Fruit fly (Drosophila melanogaster): Measurements from ENCODE around the gene CG42523.

The CG42523 gene

dm6 chr2L:4810044-4810609 lies 47.4 kb downstream of the CG42523 start (continued):
- peak; percentile 34 for TF ChIP-seq CG18262 (tag; optimal IDR thresholded peaks at IDR 0.05)
- TF ChIP-seq Med (GFP tag): peak; percentile 90
- TF ChIP-seq prd (optimal IDR thresholded peaks at IDR 0.05): no peak
- peak; percentile 26; the same call in 1 of the 3 replicates for TF ChIP-seq prd (GFP tag; IDR thresholded peaks at IDR 0.05)
- no peak for TF ChIP-seq CG6175 (GFP tag; IDR thresholded peaks at IDR 0.05)
- peak; percentile 13 for TF ChIP-seq shn (GFP tag; optimal IDR thresholded peaks at IDR 0.05)
- peak; percentile 64 for TF ChIP-seq CG17829 (tag; optimal IDR thresholded peaks at IDR 0.05)
- peak; percentile 100 for TF ChIP-seq CG10321 (GFP tag; IDR thresholded peaks at IDR 0.05)
- peak; percentile 65 for TF ChIP-seq caup (GFP tag; optimal IDR thresholded peaks at IDR 0.05; ENCODE audit: severe bottlenecking)
- no peak for TF ChIP-seq ac (GFP tag; optimal IDR thresholded peaks at IDR 0.05)
- peak; percentile 14 for TF ChIP-seq exex (tag; optimal IDR thresholded peaks at IDR 0.05)
- peak; percentile 6 for TF ChIP-seq Oli (tag; optimal IDR thresholded peaks at IDR 0.05)
- peak in 1 of 3 experiments; percentile 91 for TF ChIP-seq Stat92E (GFP tag; optimal IDR thresholded peaks at IDR 0.05)
- TF ChIP-seq CG3847 (GFP tag; IDR thresholded peaks at IDR 0.05): peak; percentile 33
- peak; percentile 37; the same call in 1 of the 3 replicates for TF ChIP-seq Aef1 (GFP tag; IDR thresholded peaks at IDR 0.05)
- TF ChIP-seq Rfx (GFP tag; IDR thresholded peaks at IDR 0.05): peak; percentile 73
- TF ChIP-seq CG17328 (GFP tag; IDR thresholded peaks at IDR 0.05): 0 out of 2 replicates have a peak, but pooled peaks have one; percentile 27
- no peak for TF ChIP-seq wek (GFP tag; optimal IDR thresholded peaks at IDR 0.05)
- TF ChIP-seq da (GFP tag; optimal IDR thresholded peaks at IDR 0.05): no peak
- TF ChIP-seq zf30C (GFP tag; optimal IDR thresholded peaks at IDR 0.05): peak; percentile 99
- TF ChIP-seq CG3163 (GFP tag; optimal IDR thresholded peaks at IDR 0.05): no peak
- no peak for TF ChIP-seq Taf1 (GFP tag; IDR thresholded peaks at IDR 0.05)
- TF ChIP-seq CG9817 (tag; optimal IDR thresholded peaks at IDR 0.05): peak; percentile 17
- no peak for TF ChIP-seq CG9437 (GFP tag; optimal IDR thresholded peaks at IDR 0.05)
- TF ChIP-seq TFAM (GFP tag; optimal IDR thresholded peaks at IDR 0.05): no peak
- TF ChIP-seq dmrt11E (tag; optimal IDR thresholded peaks at IDR 0.05): peak; percentile 46
- TF ChIP-seq CG4360 (GFP tag; IDR thresholded peaks at IDR 0.05): 0 out of 2 replicates have a peak, but pooled peaks have one; percentile 38
- TF ChIP-seq al (GFP tag; IDR thresholded peaks at IDR 0.05): 0 out of 2 replicates have a peak, but pooled peaks have one; percentile 10
- peak; percentile 50; the same call in 1 of the 2 replicates for TF ChIP-seq CG14014 (GFP tag; IDR thresholded peaks at IDR 0.05)
- peak; percentile 12 for TF ChIP-seq zfh2 (GFP tag; optimal IDR thresholded peaks at IDR 0.05)
- peak; percentile 15 for TF ChIP-seq Fer1 (GFP tag; optimal IDR thresholded peaks at IDR 0.05)
- TF ChIP-seq nau (GFP tag; optimal IDR thresholded peaks at IDR 0.05): no peak
- no peak for TF ChIP-seq Asciz (GFP tag; optimal IDR thresholded peaks at IDR 0.05)
- peak; percentile 8 to 64 for TF ChIP-seq dpn (GFP tag; optimal IDR thresholded peaks at IDR 0.05)
- no peak for TF ChIP-seq Hey (tag; optimal IDR thresholded peaks at IDR 0.05)
- peak; percentile 14 for TF ChIP-seq CG33557 (GFP tag; optimal IDR thresholded peaks at IDR 0.05)
- peak; percentile 43 for TF ChIP-seq Xbp1 (GFP tag; optimal IDR thresholded peaks at IDR 0.05)
- TF ChIP-seq Side (GFP tag; optimal IDR thresholded peaks at IDR 0.05): peak; percentile 26
- TF ChIP-seq lov (optimal IDR thresholded peaks at IDR 0.05): no peak
- TF ChIP-seq lov (GFP tag; IDR thresholded peaks at IDR 0.05): no peak
- TF ChIP-seq Dll (GFP tag; IDR thresholded peaks at IDR 0.05; ENCODE audit: partially characterized antibody): peak; percentile 52; the same call in 3 of the 4 replicates
- peak; percentile 56 for TF ChIP-seq vfl (GFP tag; optimal IDR thresholded peaks at IDR 0.05)
- peak; percentile 95 for TF ChIP-seq Kr (GFP tag; optimal IDR thresholded peaks at IDR 0.05)
- TF ChIP-seq CG8388 (GFP tag; optimal IDR thresholded peaks at IDR 0.05): peak; percentile 40
- no peak for TF ChIP-seq CG2116 (GFP tag; optimal IDR thresholded peaks at IDR 0.05)
- TF ChIP-seq Bgb (GFP tag; IDR thresholded peaks at IDR 0.05; ENCODE audit: partially characterized antibody): peak; percentile 72; the same call in 1 of the 2 replicates
- TF ChIP-seq jumu (GFP tag; optimal IDR thresholded peaks at IDR 0.05): peak; percentile 1
- peak; percentile 15 for TF ChIP-seq CG17802 (tag; optimal IDR thresholded peaks at IDR 0.05)
- no peak for TF ChIP-seq CG10462 (GFP tag; optimal IDR thresholded peaks at IDR 0.05)
- peak; percentile 72 for TF ChIP-seq PHDP (tag; optimal IDR thresholded peaks at IDR 0.05)

Measured in whole organism, embryonic.